Fruit fly (Drosophila melanogaster) whole organism, embryonic: ENCODE results near the gene CG31406.

Source experiments
- BtbVII ChIP-seq: fragments of 200-800 bp; sonication (Bioruptor generic); optimal IDR thresholded peaks from 3 replicates; lab custom pipeline; 2017; ENCODE audit warnings: missing biosample characterization, mild to moderate bottlenecking, missing genetic modification characterization
- CG18599 ChIP-seq: fragments of 200-800 bp; sonication (Bioruptor generic); optimal IDR thresholded peaks from 3 replicates; lab custom pipeline; 2017; ENCODE audit warnings: missing biosample characterization, missing genetic modification characterization, mild to moderate bottlenecking, moderate library complexity, missing genetic modification reagents
- cas ChIP-seq: fragments of 200-800 bp; sonication (Bioruptor generic); IDR thresholded peaks from 2 replicates; pipeline ENCODE4 v1.3.6; 2022; ENCODE audit warnings: missing biosample characterization, missing genetic modification characterization
- pan ChIP-seq, 4 experiments: fragments of >200 bp in 3 of 4; fragments of 200-800 bp in 1 of 4; sonication (Bioruptor generic) in 1 of 4; optimal IDR thresholded peaks in 3 of 4; IDR thresholded peaks in 1 of 4; 2 replicates each; pipeline versions ENCODE4 v1.3.6 to Lab custom; 2017 to 2022; ENCODE audit warnings: missing biosample characterization in 2 of 4, missing genetic modification characterization in 2 of 4, mixed read lengths in 1 of 4

DNA sequence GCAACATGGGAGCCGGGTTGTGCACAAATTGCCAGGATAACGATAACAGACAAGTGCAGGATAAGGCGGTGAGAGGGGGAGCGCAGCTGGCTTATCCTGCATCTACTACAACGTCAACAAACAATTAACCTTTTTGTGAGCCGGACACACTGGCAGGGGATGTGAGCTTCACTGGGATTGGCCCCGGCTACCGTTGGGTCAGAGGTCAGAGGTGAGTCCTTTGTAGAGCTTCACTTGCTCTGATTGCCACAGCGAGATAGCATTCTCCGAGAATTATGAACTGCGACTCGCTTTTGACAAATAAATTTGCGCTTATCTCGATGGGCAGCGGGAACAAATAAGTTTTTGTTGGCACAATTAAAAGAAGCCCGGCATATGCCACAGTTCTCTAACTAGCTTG lies 21.2 kb downstream of the CG31406 start:
- TF ChIP-seq pan (optimal IDR thresholded peaks at IDR 0.05; lab: Kevin White, UChicago) = no peak
- no peak for TF ChIP-seq pan (GFP tag; optimal IDR thresholded peaks at IDR 0.05 in 1 of 2, IDR thresholded peaks at IDR 0.05 in 1 of 2)
- no peak for TF ChIP-seq CG18599
- TF ChIP-seq cas = no peak
- no peak for TF ChIP-seq BtbVII
